Fruit fly (Drosophila melanogaster) whole organism, pupa: ENCODE data around the gene CG9837.

Experiments
- CG12605 ChIP-seq: fragments of 200-800 bp; sonication (Bioruptor generic); IDR thresholded peaks from 2 replicates; pipeline ENCODE4 v1.3.6; 2022; ENCODE audit warnings: missing biosample characterization, missing genetic modification characterization
- CG17806 ChIP-seq: fragments of 200-800 bp; sonication (Bioruptor generic); optimal IDR thresholded peaks from 2 replicates; lab custom pipeline; 2018; ENCODE audit warnings: missing biosample characterization, mild to moderate bottlenecking, missing genetic modification characterization, moderate library complexity
- CG32121 ChIP-seq: fragments of 200-800 bp; sonication (Bioruptor generic); IDR thresholded peaks from 2 replicates; pipeline ENCODE4 v1.3.6; 2022; ENCODE audit warnings: missing biosample characterization, missing genetic modification characterization
- CG34367 ChIP-seq: fragments of 200-800 bp; sonication (Bioruptor generic); optimal IDR thresholded peaks from 2 replicates; lab custom pipeline; 2018; ENCODE audit warnings: missing biosample characterization, mild to moderate bottlenecking, missing genetic modification characterization
- CG4496 ChIP-seq: fragments of 200-800 bp; sonication (Bioruptor generic); IDR thresholded peaks from 3 replicates; pipeline ENCODE4 v1.3.6; 2022; ENCODE audit warnings: missing biosample characterization, missing genetic modification characterization
- CG8159 ChIP-seq: fragments of 200-800 bp; sonication (Bioruptor generic); optimal IDR thresholded peaks from 3 replicates; lab custom pipeline; 2018; ENCODE audit warnings: missing biosample characterization, mild to moderate bottlenecking, missing genetic modification characterization, moderate library complexity
- CG8301 ChIP-seq: fragments of 200-800 bp; sonication (Bioruptor generic); optimal IDR thresholded peaks from 2 replicates; lab custom pipeline; 2018; ENCODE audit warnings: missing biosample characterization, mild to moderate bottlenecking, missing genetic modification characterization
- CG9948 ChIP-seq: fragments of 200-800 bp; sonication (Bioruptor generic); optimal IDR thresholded peaks from 2 replicates; lab custom pipeline; 2018; ENCODE audit warnings: missing biosample characterization, mild to moderate bottlenecking, missing genetic modification characterization, moderate library complexity
- EcR ChIP-seq: fragments of 200-800 bp; sonication (Bioruptor generic); optimal IDR thresholded peaks from 3 replicates; lab custom pipeline; 2019; ENCODE audit warnings: missing biosample characterization, missing genetic modification characterization, mild to moderate bottlenecking, moderate library complexity, missing genetic modification reagents
- Pif1B ChIP-seq: fragments of 200-800 bp; sonication (Bioruptor generic); optimal IDR thresholded peaks from 3 replicates; lab custom pipeline; 2016; ENCODE audit warnings: missing biosample characterization, missing genetic modification characterization

DNA sequence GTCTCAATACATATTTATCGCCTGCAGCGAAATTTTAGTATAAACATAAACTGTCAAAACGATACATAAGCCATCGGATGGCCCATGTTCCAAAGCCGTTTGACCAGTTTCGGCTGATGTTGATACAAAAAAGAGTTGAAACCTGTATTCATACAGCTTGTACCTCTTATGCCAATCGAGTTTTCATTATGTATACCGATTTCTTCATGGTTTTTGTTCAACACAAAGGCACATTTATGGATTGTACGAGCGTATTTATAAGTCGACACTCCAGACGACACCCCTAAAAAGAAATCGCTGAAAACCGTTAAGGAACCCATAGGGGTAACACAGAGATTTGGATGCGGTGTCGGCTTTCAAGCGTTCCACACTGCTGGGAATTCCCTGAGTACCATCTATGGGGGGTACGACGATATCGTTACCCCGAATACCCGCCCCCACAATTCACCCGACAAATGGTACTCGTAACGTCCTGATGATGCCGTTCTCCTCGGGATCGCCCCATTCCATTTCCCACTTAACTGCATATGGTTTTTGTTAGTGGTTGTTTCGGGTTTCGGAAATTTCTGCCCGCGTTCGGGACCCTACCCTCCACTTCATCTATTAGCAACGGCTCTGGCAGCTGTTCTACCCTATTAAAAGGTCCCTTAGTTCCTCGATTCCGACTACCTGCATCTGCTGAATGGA, 5.4 kb downstream of the CG9837 start:
- TF ChIP-seq Pif1B (GFP tag; lab: Kevin White, UChicago) (no peak), EcR (GFP tag; lab: Kevin White, UChicago) (peak; percentile 48), CG9948 (tag; lab: Kevin White, UChicago) (no peak), CG34367 (tag; lab: Kevin White, UChicago) (no peak), CG8159 (tag; lab: Kevin White, UChicago) (no peak), CG32121 (GFP tag; lab: Robert Waterston, UW) (no peak), CG4496 (GFP tag; lab: Robert Waterston, UW) (no peak), CG12605 (no peak), CG8301 (tag; lab: Kevin White, UChicago) (no peak), CG17806 (no peak)
